Worm (Caenorhabditis elegans) whole organism, early embryonic: ENCODE data around the gene gmap-3.

Experiments
- B0310.2 ChIP-seq: sonication (generic microtip); optimal IDR thresholded peaks from 2 replicates; lab custom pipeline; 2016; ENCODE audit warnings: mild to moderate bottlenecking, missing genetic modification characterization, missing compliant biosample characterization
- F13C5.2 ChIP-seq: sonication (generic microtip); optimal IDR thresholded peaks from 2 replicates; lab custom pipeline; 2017; ENCODE audit warnings: mild to moderate bottlenecking, missing genetic modification characterization, inconsistent platforms, missing compliant biosample characterization
- aly-1 ChIP-seq: sonication (generic microtip); optimal IDR thresholded peaks from 2 replicates; lab custom pipeline; 2016; ENCODE audit warnings: missing genetic modification characterization, missing compliant biosample characterization
- ama-1 ChIP-seq: fragments of 150-350 bp; optimal IDR thresholded peaks from 2 replicates; lab custom pipeline; 2014
- ceh-36 ChIP-seq: sonication (generic microtip); optimal IDR thresholded peaks from 2 replicates; lab custom pipeline; 2016; ENCODE audit warnings: missing genetic modification characterization, inconsistent platforms, missing compliant biosample characterization
- ets-7 ChIP-seq: sonication (generic microtip); optimal IDR thresholded peaks from 2 replicates; lab custom pipeline; 2016; ENCODE audit warnings: missing genotype, missing genetic modification characterization, missing compliant biosample characterization
- flt-1 ChIP-seq: fragments of 200-800 bp; sonication (Bioruptor generic); IDR thresholded peaks from 2 replicates; pipeline ENCODE4 v1.3.6; 2022; ENCODE audit warnings: missing genetic modification characterization, missing compliant biosample characterization
- hmbx-1 ChIP-seq: sonication (generic microtip); optimal IDR thresholded peaks from 2 replicates; lab custom pipeline; 2016; ENCODE audit warnings: mild to moderate bottlenecking, missing genetic modification characterization, missing compliant biosample characterization
- hnd-1 ChIP-seq: sonication (generic microtip); optimal IDR thresholded peaks from 2 replicates; lab custom pipeline; 2016; ENCODE audit warnings: missing genetic modification characterization, missing compliant biosample characterization
- pes-1 ChIP-seq: fragments of 200-800 bp; sonication (Bioruptor generic); IDR thresholded peaks from 2 replicates; pipeline ENCODE4 v1.3.6; 2022; ENCODE audit warnings: missing genetic modification reagents, missing genetic modification characterization, missing compliant biosample characterization
- sea-1 ChIP-seq: fragments of 200-800 bp; sonication (Bioruptor generic); conservative IDR thresholded peaks from 2 replicates; pipeline ENCODE4 v1.3.6; 2022; ENCODE audit warnings: missing genetic modification characterization, missing compliant biosample characterization
- tbx-11 ChIP-seq: fragments of 200-800 bp; sonication (Bioruptor generic); IDR thresholded peaks from 2 replicates; pipeline ENCODE4 v1.3.6; 2022; ENCODE audit warnings: missing genetic modification characterization, missing compliant biosample characterization
- tbx-37 ChIP-seq: fragments of 200-800 bp; sonication (Bioruptor generic); conservative IDR thresholded peaks from 2 replicates; pipeline ENCODE4 v1.3.6; 2022; ENCODE audit warnings: missing genetic modification reagents, missing genetic modification characterization, missing compliant biosample characterization
- tra-4 ChIP-seq: sonication (generic microtip); optimal IDR thresholded peaks from 2 replicates; lab custom pipeline; 2017; ENCODE audit warnings: missing genetic modification characterization, missing compliant biosample characterization

DNA sequence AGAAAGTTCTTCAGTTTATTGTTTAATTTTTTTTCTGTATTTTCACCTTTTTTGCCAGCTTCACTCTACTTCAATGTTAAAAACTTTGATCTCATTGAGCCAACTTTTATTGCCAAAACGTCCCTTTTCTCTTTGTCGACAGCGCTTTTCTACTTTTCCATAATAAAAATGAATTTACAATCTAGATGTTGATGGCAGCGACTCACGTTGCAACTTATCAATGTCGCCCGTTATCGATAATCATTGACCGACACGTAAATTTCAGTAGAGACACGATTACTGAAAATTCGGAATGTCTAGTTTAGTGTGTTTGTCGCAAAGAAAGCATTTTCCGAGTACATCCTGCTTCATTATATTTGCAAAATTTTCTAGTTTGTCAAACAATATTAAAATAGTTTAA lies 39.0 kb upstream of the gmap-3 start:
- TF ChIP-seq ama-1 (lab: Kevin White, UChicago) (no peak), F13C5.2 (tag; lab: Kevin White, UChicago) (no peak), tbx-37 (GFP tag; lab: Robert Waterston, UW) (no peak), hnd-1 (tag; lab: Kevin White, UChicago) (no peak), tra-4 (tag; lab: Kevin White, UChicago) (no peak), sea-1 (GFP tag; lab: Robert Waterston, UW) (no peak), ets-7 (tag; lab: Kevin White, UChicago) (no peak), aly-1 (tag; lab: Kevin White, UChicago) (no peak), flt-1 (GFP tag; lab: Robert Waterston, UW) (no peak), hmbx-1 (tag; lab: Kevin White, UChicago) (no peak), B0310.2 (tag; lab: Kevin White, UChicago) (no peak), pes-1 (GFP tag; lab: Robert Waterston, UW) (no peak), ceh-36 (tag; lab: Kevin White, UChicago) (no peak), tbx-11 (no peak)
